Worm (Caenorhabditis elegans) whole organism, midembryonic: Measurements from ENCODE around the gene C28D4.4.
"Not testable (repeated sequence)": the region's sequence is repeated elsewhere in the genome, so short reads cannot be mapped to it uniquely, and the experiment has no call there.

Source experiments
- T22C8.4 ChIP-seq: fragments of 200-800 bp; sonication (Bioruptor generic); IDR thresholded peaks from 2 replicates; pipeline ENCODE4 v1.3.6; 2022; ENCODE audit warnings: missing genetic modification characterization, missing compliant biosample characterization
- cog-1 ChIP-seq: sonication (generic microtip); optimal IDR thresholded peaks from 2 replicates; lab custom pipeline; 2016; ENCODE audit warnings: missing genetic modification characterization, missing compliant biosample characterization
- flt-1 ChIP-seq: fragments of 200-800 bp; sonication (Bioruptor generic); IDR thresholded peaks from 2 replicates; pipeline ENCODE4 v1.3.6; 2022; ENCODE audit warnings: missing genetic modification characterization, missing compliant biosample characterization
- klf-2 ChIP-seq: fragments of 200-800 bp; sonication (Bioruptor generic); conservative IDR thresholded peaks from 2 replicates; pipeline ENCODE4 v1.3.6; 2022; ENCODE audit warnings: missing genetic modification reagents, missing genetic modification characterization, missing compliant biosample characterization
- med-1 ChIP-seq: sonication (generic microtip); optimal IDR thresholded peaks from 2 replicates; lab custom pipeline; 2017; ENCODE audit warnings: missing genetic modification characterization, mild to moderate bottlenecking, missing compliant biosample characterization, antibody characterized with exemption, missing genetic modification reagents; ENCODE audit not compliant: insufficient read depth
- ref-1 ChIP-seq: fragments of 200-800 bp; sonication (Bioruptor generic); conservative IDR thresholded peaks from 2 replicates; pipeline ENCODE4 v1.3.6; 2022; ENCODE audit warnings: missing genetic modification reagents, missing genetic modification characterization, missing compliant biosample characterization
- tab-1 ChIP-seq: fragments of 200-800 bp; sonication (Bioruptor generic); IDR thresholded peaks from 2 replicates; pipeline ENCODE4 v1.3.6; 2022; ENCODE audit warnings: missing genetic modification characterization, missing compliant biosample characterization
- ztf-23 ChIP-seq: fragments of 200-800 bp; sonication (Bioruptor generic); IDR thresholded peaks from 2 replicates; pipeline ENCODE4 v1.3.6; 2022; ENCODE audit warnings: missing genetic modification reagents, missing genetic modification characterization, missing compliant biosample characterization
- ztf-29 ChIP-seq: fragments of 200-800 bp; sonication (Bioruptor generic); IDR thresholded peaks from 2 replicates; pipeline ENCODE4 v1.3.6; 2022; ENCODE audit warnings: missing genetic modification reagents, missing genetic modification characterization, missing compliant biosample characterization

The C28D4.4 gene

ce11 chrIV:9767054-9767453, 22.2 kb upstream of the C28D4.4 start, which contains the start of gene msp-79:
TSS of gene msp-79 (minus strand) at chrIV:9767154.
- not testable (repeated sequence) for TF ChIP-seq cog-1 (tag; lab: Kevin White, UChicago); ref-1; flt-1 (GFP tag; lab: Robert Waterston, UW)

ce11 chrIV:9766250-9766649, 21.4 kb upstream of the C28D4.4 start, which contains the start of gene ssp-36:
TSS of gene ssp-36 (minus strand) at chrIV:9766350.
- TF ChIP-seq ref-1 (no peak), med-1 (GFP tag; lab: Kevin White, UChicago) (no peak), ztf-23 (no peak), tab-1 (GFP tag; lab: Robert Waterston, UW) (no peak), T22C8.4 (GFP tag; lab: Robert Waterston, UW) (no peak), cog-1 (tag; lab: Kevin White, UChicago) (no peak), ztf-29 (GFP tag; lab: Robert Waterston, UW) (no peak), klf-2 (GFP tag; lab: Robert Waterston, UW) (no peak), flt-1 (GFP tag; lab: Robert Waterston, UW) (no peak)

ce11 chrIV:9762667-9763173, 17.9 kb upstream of the C28D4.4 start:
- TF ChIP-seq ztf-29 (GFP tag; lab: Robert Waterston, UW): no peak
- no peak for TF ChIP-seq klf-2 (GFP tag; lab: Robert Waterston, UW)
- TF ChIP-seq tab-1 (GFP tag; lab: Robert Waterston, UW): no peak
- no peak for TF ChIP-seq flt-1 (GFP tag; lab: Robert Waterston, UW)
- no peak for TF ChIP-seq cog-1 (tag; lab: Kevin White, UChicago)
- TF ChIP-seq ref-1: no peak
- no peak for TF ChIP-seq med-1 (GFP tag; lab: Kevin White, UChicago)
- no peak for TF ChIP-seq ztf-23

- TF ChIP-seq ztf-23 (no peak), klf-2 (GFP tag; lab: Robert Waterston, UW) (no peak), ref-1 (no peak), ztf-29 (GFP tag; lab: Robert Waterston, UW) (no peak), tab-1 (GFP tag; lab: Robert Waterston, UW) (no peak), cog-1 (tag; lab: Kevin White, UChicago) (no peak), T22C8.4 (GFP tag; lab: Robert Waterston, UW) (no peak)
Measured at ce11 chrIV:9761751-9762150, 16.9 kb upstream of the C28D4.4 start.

- TF ChIP-seq flt-1 (GFP tag; lab: Robert Waterston, UW) (no peak), T22C8.4 (GFP tag; lab: Robert Waterston, UW) (no peak), ztf-23 (no peak)
Measured at ce11 chrIV:9757425-9757740, 12.6 kb upstream of the C28D4.4 start, which contains the start of gene nhr-97. TSS of gene nhr-97 (plus strand) at chrIV:9757641.

ce11 chrIV:9756647-9757424, 12.0 kb upstream of the C28D4.4 start:
- TF ChIP-seq flt-1 (GFP tag; lab: Robert Waterston, UW) (no peak), cog-1 (tag; lab: Kevin White, UChicago) (no peak), ref-1 (no peak), ztf-23 (no peak), T22C8.4 (GFP tag; lab: Robert Waterston, UW) (no peak), ztf-29 (GFP tag; lab: Robert Waterston, UW) (no peak), med-1 (GFP tag; lab: Kevin White, UChicago) (no peak), klf-2 (GFP tag; lab: Robert Waterston, UW) (no peak), tab-1 (GFP tag; lab: Robert Waterston, UW) (no peak)

- TF ChIP-seq T22C8.4 (GFP tag; lab: Robert Waterston, UW): no peak
- no peak for TF ChIP-seq flt-1 (GFP tag; lab: Robert Waterston, UW)
- TF ChIP-seq ztf-29 (GFP tag; lab: Robert Waterston, UW): no peak
- TF ChIP-seq ztf-23: no peak
- TF ChIP-seq ref-1: no peak
- TF ChIP-seq med-1 (GFP tag; lab: Kevin White, UChicago): no peak
- TF ChIP-seq tab-1 (GFP tag; lab: Robert Waterston, UW): no peak
- no peak for TF ChIP-seq klf-2 (GFP tag; lab: Robert Waterston, UW)
- TF ChIP-seq cog-1 (tag; lab: Kevin White, UChicago): no peak
Measured at ce11 chrIV:9755713-9756112, 10.9 kb upstream of the C28D4.4 start.

ce11 chrIV:9748342-9748741, 3.5 kb upstream of the C28D4.4 start, which contains the start of gene C28D4.8:
TSS of gene C28D4.8 (minus strand) at chrIV:9748442.
- TF ChIP-seq flt-1 (GFP tag; lab: Robert Waterston, UW): no peak
- TF ChIP-seq ref-1: no peak
- no peak for TF ChIP-seq ztf-23
- no peak for TF ChIP-seq T22C8.4 (GFP tag; lab: Robert Waterston, UW)
- no peak for TF ChIP-seq klf-2 (GFP tag; lab: Robert Waterston, UW)
- no peak for TF ChIP-seq tab-1 (GFP tag; lab: Robert Waterston, UW)
- TF ChIP-seq med-1 (GFP tag; lab: Kevin White, UChicago): no peak
- no peak for TF ChIP-seq ztf-29 (GFP tag; lab: Robert Waterston, UW)
- TF ChIP-seq cog-1 (tag; lab: Kevin White, UChicago): no peak

ce11 chrIV:9746762-9747161, 2.0 kb upstream of the C28D4.4 start, which contains the start of gene C28D4.5:
TSS of gene C28D4.5 (minus strand) at chrIV:9746862.
- TF ChIP-seq ztf-23 (no peak), klf-2 (GFP tag; lab: Robert Waterston, UW) (no peak), flt-1 (GFP tag; lab: Robert Waterston, UW) (no peak), med-1 (GFP tag; lab: Kevin White, UChicago) (no peak), tab-1 (GFP tag; lab: Robert Waterston, UW) (no peak), ref-1 (no peak), ztf-29 (GFP tag; lab: Robert Waterston, UW) (no peak), cog-1 (tag; lab: Kevin White, UChicago) (no peak)
